Worm (Caenorhabditis elegans) whole organism, L4 larva: ENCODE results near the gene F15H10.5.

Experiments
- ama-1 ChIP-seq: fragments of 150-350 bp; optimal IDR thresholded peaks from 2 replicates; lab custom pipeline; 2014; ENCODE audit warnings: inconsistent platforms, mixed read lengths
- madf-9 ChIP-seq: fragments of 200-800 bp; sonication (Bioruptor generic); conservative IDR thresholded peaks from 2 replicates; pipeline ENCODE4 v1.3.6; 2022; ENCODE audit warnings: missing genetic modification reagents, missing genetic modification characterization, missing compliant biosample characterization
- nhr-102 ChIP-seq: sonication (generic microtip); optimal IDR thresholded peaks from 2 replicates; lab custom pipeline; 2016; ENCODE audit warnings: mild to moderate bottlenecking, missing genetic modification characterization, moderate library complexity, missing compliant biosample characterization
- nhr-25 ChIP-seq: sonication (generic microtip); optimal IDR thresholded peaks from 2 replicates; lab custom pipeline; 2017; ENCODE audit warnings: missing genetic modification characterization, mild to moderate bottlenecking, missing compliant biosample characterization, antibody characterized with exemption, moderate library complexity, borderline replicate concordance; ENCODE audit not compliant: insufficient read depth
- nhr-28 ChIP-seq: fragments of 150-350 bp; optimal IDR thresholded peaks from 2 replicates; lab custom pipeline; 2014; ENCODE audit warnings: missing biosample characterization, missing genetic modification characterization
- pqm-1 ChIP-seq: sonication (generic microtip); optimal IDR thresholded peaks from 2 replicates; lab custom pipeline; 2017; ENCODE audit warnings: missing biosample characterization, missing genetic modification characterization
- skn-1 ChIP-seq: fragments of 150-350 bp; optimal IDR thresholded peaks from 2 replicates; lab custom pipeline; 2014; ENCODE audit warnings: missing biosample characterization, missing genetic modification characterization
- unc-62 ChIP-seq, 3 experiments: fragments of 150-350 bp in 1 of 3; sonication (generic microtip); optimal IDR thresholded peaks in 2 of 3; peaks in 1 of 3; 1 replicate in 1 of 3; 2 replicates in 2 of 3; lab custom pipeline; 2014 to 2017; ENCODE audit warnings: missing biosample characterization in 3 of 3, missing genetic modification characterization in 3 of 3, missing genetic modification reagents in 3 of 3, missing genotype in 1 of 3
- ztf-11 ChIP-seq: fragments of 150-350 bp; optimal IDR thresholded peaks from 2 replicates; lab custom pipeline; 2014; ENCODE audit warnings: missing biosample characterization, missing genetic modification characterization

DNA sequence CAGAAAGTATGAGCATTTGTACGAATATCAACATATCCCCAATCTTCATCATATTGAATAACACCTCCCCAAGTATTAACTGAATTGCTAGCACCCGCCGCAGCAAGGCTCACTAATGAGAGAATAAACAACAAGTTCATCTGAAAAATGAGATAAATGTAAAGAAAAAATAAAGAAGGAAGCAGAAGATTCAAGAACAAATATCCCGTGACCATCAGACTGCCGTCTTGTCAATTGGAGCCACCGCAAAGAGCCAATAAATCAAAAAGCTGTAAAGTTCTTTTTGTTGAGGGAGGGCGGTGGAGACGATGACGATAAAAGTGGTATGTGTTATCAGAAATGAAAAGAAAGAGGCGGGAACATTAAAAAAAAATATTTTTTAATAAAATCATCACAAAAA is 34.6 kb upstream of the F15H10.5 start, which contains the start of gene Y32F6A.5:
- no peak for TF ChIP-seq nhr-102 (tag; lab: Kevin White, UChicago)
- no peak for TF ChIP-seq ztf-11
- no peak for TF ChIP-seq skn-1 (tag; lab: Kevin White, UChicago)
- TF ChIP-seq nhr-28 (tag; lab: Kevin White, UChicago), result no peak
- TF ChIP-seq unc-62 (GFP tag; optimal IDR thresholded peaks at IDR 0.05 in 1 of 2; lab: Kevin White, UChicago), result peak in 1 of 2 experiments; percentile 3
- TF ChIP-seq unc-62 (tag; optimal IDR thresholded peaks at IDR 0.05; lab: Kevin White, UChicago), result no peak
- no peak for TF ChIP-seq nhr-25 (tag; lab: Kevin White, UChicago)
- no peak for TF ChIP-seq pqm-1 (tag; lab: Kevin White, UChicago)
- no peak for TF ChIP-seq madf-9
- TF ChIP-seq ama-1 (lab: Kevin White, UChicago), result no peak
